Worm (Caenorhabditis elegans) whole organism, dauer: ENCODE data around the gene tcer-1.
"Not testable (repeated sequence)": the region's sequence is repeated elsewhere in the genome, so short reads cannot be mapped to it uniquely, and the experiment has no call there.

Experiments
- unc-62 ChIP-seq: sonication (generic microtip); optimal IDR thresholded peaks from 2 replicates; lab custom pipeline; 2017; ENCODE audit warnings: missing biosample characterization, missing genetic modification reagents, missing genetic modification characterization

tcer-1 gene

ce11 chrII:7050021-7050722, at the start of gene tcer-1, which contains the start of gene ZK1127.5:
Gene tcer-1, minus strand, starts transcription at chrII:7050071.
Gene ZK1127.5, plus strand, starts transcription at chrII:7050672.
- TF ChIP-seq unc-62 (GFP tag; lab: Kevin White, UChicago): no peak

ce11 chrII:7099231-7099630, 49.4 kb upstream of the tcer-1 start:
- no peak for TF ChIP-seq unc-62 (GFP tag; lab: Kevin White, UChicago)

- no peak for TF ChIP-seq unc-62 (GFP tag; lab: Kevin White, UChicago)
Measured at ce11 chrII:7098578-7098977, 48.7 kb upstream of the tcer-1 start, which contains the start of gene mct-5. Gene mct-5, minus strand, starts transcription at chrII:7098593.

- no peak for TF ChIP-seq unc-62 (GFP tag; lab: Kevin White, UChicago)
Measured at ce11 chrII:7095970-7096369, 46.1 kb upstream of the tcer-1 start.

- no peak for TF ChIP-seq unc-62 (GFP tag; lab: Kevin White, UChicago)
Measured at ce11 chrII:7093339-7093821, 43.5 kb upstream of the tcer-1 start, which contains the start of gene T02G5.3. Gene T02G5.3, plus strand, starts transcription at chrII:7093389.

- no peak for TF ChIP-seq unc-62 (GFP tag; lab: Kevin White, UChicago)
Measured at ce11 chrII:7090852-7091251, 41.0 kb upstream of the tcer-1 start.

- no peak for TF ChIP-seq unc-62 (GFP tag; lab: Kevin White, UChicago)
Measured at ce11 chrII:7090085-7090484, 40.2 kb upstream of the tcer-1 start.

- TF ChIP-seq unc-62 (GFP tag; lab: Kevin White, UChicago): not testable (repeated sequence)
Measured at ce11 chrII:7084021-7084420, 34.1 kb upstream of the tcer-1 start, which contains the start of the genes T02G5.14 and T02G5.15. Gene T02G5.14, plus strand, starts transcription at chrII:7084321. Gene T02G5.15, plus strand, starts transcription at chrII:7084321.

ce11 chrII:7075564-7076228, 25.8 kb upstream of the tcer-1 start, which contains the start of gene T02G5.7:
Gene T02G5.7, plus strand, starts transcription at chrII:7075614.
- TF ChIP-seq unc-62 (GFP tag; lab: Kevin White, UChicago): no peak

ce11 chrII:7073537-7073913, 23.7 kb upstream of the tcer-1 start, which contains the start of gene kat-1:
Gene kat-1, plus strand, starts transcription at chrII:7073814.
- TF ChIP-seq unc-62 (GFP tag; lab: Kevin White, UChicago): no peak

- no peak for TF ChIP-seq unc-62 (GFP tag; lab: Kevin White, UChicago)
Measured at ce11 chrII:7072590-7073536, 23.0 kb upstream of the tcer-1 start.

- TF ChIP-seq unc-62 (GFP tag; lab: Kevin White, UChicago): no peak
Measured at ce11 chrII:7072315-7072589, 22.4 kb upstream of the tcer-1 start, which contains the start of gene kars-1. Gene kars-1, minus strand, starts transcription at chrII:7072415.

- TF ChIP-seq unc-62 (GFP tag; lab: Kevin White, UChicago): no peak
Measured at ce11 chrII:7070434-7070833, 20.6 kb upstream of the tcer-1 start.

- TF ChIP-seq unc-62 (GFP tag; lab: Kevin White, UChicago): no peak
Measured at ce11 chrII:7069866-7070265, 20.0 kb upstream of the tcer-1 start, which contains the start of gene him-14. Gene him-14, minus strand, starts transcription at chrII:7069966.

ce11 chrII:7065391-7065790, 15.5 kb upstream of the tcer-1 start, which contains the start of gene nos-2:
Gene nos-2, plus strand, starts transcription at chrII:7065618.
- TF ChIP-seq unc-62 (GFP tag; lab: Kevin White, UChicago): no peak
